Worm (Caenorhabditis elegans): Measurements from ENCODE around the gene cup-4.

DNA sequence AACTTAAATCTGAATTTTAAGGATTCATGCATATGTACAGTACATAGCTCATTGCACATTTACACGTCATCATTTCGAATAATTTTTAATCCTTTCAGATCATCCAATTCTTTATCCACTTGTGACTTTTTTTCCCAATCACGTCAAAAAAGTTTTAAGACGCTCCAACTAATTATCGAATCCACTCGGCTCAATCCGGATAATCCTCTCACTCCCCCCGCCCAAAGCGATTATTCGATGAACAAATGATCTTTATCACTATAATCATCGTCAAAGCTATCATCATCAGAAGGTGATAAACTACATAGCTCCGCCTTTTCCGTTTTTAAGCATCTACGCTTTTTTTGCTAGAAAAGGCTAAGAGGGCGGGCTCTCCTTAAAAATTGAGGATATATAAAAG lies 28.7 kb upstream of the cup-4 start:
- TF ChIP-seq nfya-2 (GFP tag; IDR thresholded peaks at IDR 0.05) (no peak), snpc-4 (GFP tag; optimal IDR thresholded peaks at IDR 0.05) (no peak), snpc-4 (tag; optimal IDR thresholded peaks at IDR 0.05) (no peak), nfya-1 (tag; optimal IDR thresholded peaks at IDR 0.05; ENCODE audit: borderline replicate concordance, insufficient read depth) (no peak), unc-62 (GFP tag; optimal IDR thresholded peaks at IDR 0.05) (no peak), ceh-79 (tag; optimal IDR thresholded peaks at IDR 0.05) (no peak), pha-4 (tag; optimal IDR thresholded peaks at IDR 0.05) (no peak), unc-130 (GFP tag; optimal IDR thresholded peaks at IDR 0.05) (no peak), nhr-90 (tag; optimal IDR thresholded peaks at IDR 0.05) (no peak), cebp-2 (GFP tag; IDR thresholded peaks at IDR 0.05) (no peak), ztf-6 (GFP tag; IDR thresholded peaks at IDR 0.05) (no peak), Y53G8AR.9 (GFP tag; conservative IDR thresholded peaks at IDR 0.05) (no peak), rcor-1 (GFP tag; IDR thresholded peaks at IDR 0.05) (no peak), F52B5.7 (tag; optimal IDR thresholded peaks at IDR 0.05) (no peak), snpc-1.1 (tag; optimal IDR thresholded peaks at IDR 0.05; ENCODE audit: insufficient read depth) (no peak)
